Worm (Caenorhabditis elegans) whole organism, L4 larva: Measurements from ENCODE around the gene Y75B8A.18.
"Not testable (repeated sequence)": the region's sequence is repeated elsewhere in the genome, so short reads cannot be mapped to it uniquely, and the experiment has no call there.

Source experiments
- T20F7.1 ChIP-seq: fragments of 200-800 bp; sonication (Bioruptor generic); optimal IDR thresholded peaks from 2 replicates; lab custom pipeline; 2018; ENCODE audit warnings: mild to moderate bottlenecking, missing genetic modification characterization, missing compliant biosample characterization
- ceh-28 ChIP-seq: fragments of 150-350 bp; optimal IDR thresholded peaks from 2 replicates; lab custom pipeline; 2014; ENCODE audit warnings: missing biosample characterization, missing genetic modification reagents, missing genetic modification characterization
- dmd-9 ChIP-seq: fragments of 200-800 bp; sonication (Bioruptor generic); IDR thresholded peaks from 2 replicates; pipeline ENCODE4 v1.3.6; 2022; ENCODE audit warnings: missing genetic modification reagents, missing genetic modification characterization, missing compliant biosample characterization
- gei-8 ChIP-seq: fragments of 200-800 bp; sonication (Bioruptor generic); optimal IDR thresholded peaks from 2 replicates; lab custom pipeline; 2018; ENCODE audit warnings: mild to moderate bottlenecking, missing genetic modification characterization, missing compliant biosample characterization
- hlh-11 ChIP-seq: fragments of 200-800 bp; sonication (Bioruptor generic); optimal IDR thresholded peaks from 2 replicates; lab custom pipeline; 2018; ENCODE audit warnings: mild to moderate bottlenecking, missing genetic modification characterization, missing compliant biosample characterization
- hmg-1.1 ChIP-seq: fragments of 200-800 bp; sonication (Bioruptor generic); IDR thresholded peaks from 2 replicates; pipeline ENCODE4 v1.3.6; 2022; ENCODE audit warnings: missing genetic modification reagents, missing genetic modification characterization, missing compliant biosample characterization
- mdl-1 ChIP-seq, 2 experiments: fragments of 150-350 bp in 1 of 2; sonication (generic microtip) in 1 of 2; optimal IDR thresholded peaks; 2 replicates each; lab custom pipeline; 2014 to 2017; ENCODE audit warnings: missing biosample characterization in 2 of 2, missing genetic modification characterization in 2 of 2
- mxl-3 ChIP-seq: fragments of 200-800 bp; sonication (Bioruptor generic); optimal IDR thresholded peaks from 2 replicates; lab custom pipeline; 2018; ENCODE audit warnings: mild to moderate bottlenecking, missing genetic modification characterization, missing compliant biosample characterization
- nhr-25 ChIP-seq: sonication (generic microtip); optimal IDR thresholded peaks from 2 replicates; lab custom pipeline; 2017; ENCODE audit warnings: missing genetic modification characterization, mild to moderate bottlenecking, missing compliant biosample characterization, antibody characterized with exemption, moderate library complexity, borderline replicate concordance; ENCODE audit not compliant: insufficient read depth
- nhr-28 ChIP-seq: fragments of 150-350 bp; optimal IDR thresholded peaks from 2 replicates; lab custom pipeline; 2014; ENCODE audit warnings: missing biosample characterization, missing genetic modification characterization
- saeg-2 ChIP-seq: fragments of 200-800 bp; sonication (Bioruptor generic); IDR thresholded peaks from 2 replicates; pipeline ENCODE4 v1.3.6; 2022; ENCODE audit warnings: missing genetic modification reagents, missing genetic modification characterization, missing compliant biosample characterization
- tag-97 ChIP-seq: fragments of 200-800 bp; sonication (Bioruptor generic); IDR thresholded peaks from 2 replicates; pipeline ENCODE4 v1.3.6; 2022; ENCODE audit warnings: missing genetic modification characterization, missing compliant biosample characterization
- zfp-3 ChIP-seq: fragments of 200-800 bp; sonication (Bioruptor generic); conservative IDR thresholded peaks from 2 replicates; pipeline ENCODE4 v1.3.6; 2022; ENCODE audit warnings: missing genetic modification reagents, missing genetic modification characterization, missing compliant biosample characterization
- zip-2 ChIP-seq: fragments of 150-350 bp; optimal IDR thresholded peaks from 2 replicates; lab custom pipeline; 2014; ENCODE audit warnings: missing biosample characterization, missing genetic modification characterization

Y75B8A.18 gene

DNA sequence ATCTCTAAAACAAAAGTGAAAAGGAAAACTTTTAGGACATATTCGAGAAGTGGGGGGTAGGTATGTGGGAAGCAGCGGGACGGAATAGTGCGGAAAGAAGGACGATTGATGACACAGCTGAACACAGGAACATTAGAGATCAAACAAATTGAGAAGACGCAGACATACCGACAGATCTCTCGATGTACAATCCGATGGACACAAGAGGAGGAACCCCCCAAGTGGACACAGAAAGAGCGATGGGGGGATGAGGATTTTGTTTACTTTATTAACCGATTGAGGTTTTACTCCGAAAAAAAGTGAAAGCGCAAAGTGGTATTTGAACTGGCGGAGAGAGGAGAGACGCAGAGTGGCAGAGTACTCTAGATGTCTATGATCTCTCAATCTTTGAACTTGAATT is 47.9 kb downstream of the Y75B8A.18 start:
- TF ChIP-seq nhr-28 (tag; lab: Kevin White, UChicago) (peak; percentile 17), ceh-28 (tag; lab: Kevin White, UChicago) (no peak), nhr-25 (tag; lab: Kevin White, UChicago) (peak; percentile 77), saeg-2 (GFP tag; lab: Robert Waterston, UW) (no peak), tag-97 (no peak), mdl-1 (tag; optimal IDR thresholded peaks at IDR 0.05; lab: Kevin White, UChicago) (peak in 1 of 2 experiments; percentile 1), zip-2 (tag; lab: Kevin White, UChicago) (no peak), hlh-11 (tag; lab: Kevin White, UChicago) (peak; percentile 8), gei-8 (GFP tag; lab: Kevin White, UChicago) (no peak), mxl-3 (GFP tag; lab: Kevin White, UChicago) (no peak), zfp-3 (no peak), hmg-1.1 (GFP tag; lab: Robert Waterston, UW) (0 out of 2 replicates have a peak, but pooled peaks have one; percentile 27)

DNA sequence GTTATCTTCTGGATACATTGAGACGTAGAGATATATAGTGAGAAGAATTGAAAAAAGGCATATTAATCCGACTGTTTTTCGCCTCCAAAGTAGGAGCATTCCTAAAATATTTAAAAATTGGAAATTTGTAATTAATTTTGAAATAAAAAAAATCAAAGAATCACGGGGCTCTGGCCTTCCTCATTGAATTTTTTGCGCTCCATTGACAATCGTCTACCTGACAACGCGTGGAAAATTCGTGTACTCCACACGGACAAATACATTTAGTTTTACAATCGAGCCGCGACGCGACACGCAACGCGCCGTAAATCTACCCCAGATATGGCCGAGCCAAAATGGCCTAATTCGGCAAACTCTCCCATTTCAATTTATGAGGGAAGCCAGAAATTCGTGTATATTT is 48.9 kb downstream of the Y75B8A.18 start, which contains the start of gene gly-11:
Gene gly-11, minus strand, starts transcription at position 101 of the 400 bp plus-strand sequence.
- not testable (repeated sequence) for TF ChIP-seq dmd-9 (GFP tag; lab: Robert Waterston, UW); nhr-28 (tag; lab: Kevin White, UChicago); T20F7.1
